Worm (Caenorhabditis elegans): ENCODE data around the gene T28F3.8.

The T28F3.8 gene

DNA sequence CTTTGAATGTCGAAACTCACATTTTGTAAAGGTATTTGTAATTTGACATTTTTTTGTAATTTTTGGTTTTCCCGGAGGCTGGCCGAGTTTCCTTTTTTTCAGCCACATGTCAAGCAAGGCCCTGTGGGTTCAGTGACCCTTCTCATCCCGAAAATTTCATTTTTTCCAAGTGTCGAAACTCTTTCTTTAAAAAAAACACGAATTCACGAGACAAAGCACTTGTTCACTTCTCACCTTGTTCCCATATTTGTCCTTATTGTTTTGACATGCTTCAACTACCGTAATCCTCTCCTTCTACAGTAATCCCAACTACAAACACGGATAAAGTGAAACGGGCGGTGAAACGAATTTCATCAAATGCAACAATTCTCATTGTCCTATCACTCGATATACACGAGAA lies 31.8 kb downstream of the T28F3.8 start, which contains the start of gene lhfp-4:
lhfp-4 (plus strand) TSS at position 301 of the 400 bp plus-strand sequence.
- TF ChIP-seq ztf-11 (tag; optimal IDR thresholded peaks at IDR 0.05) (no peak), efl-1 (optimal IDR thresholded peaks at IDR 0.05) (no peak), efl-1 (GFP tag; optimal IDR thresholded peaks at IDR 0.05 in 1 of 2) (peak in 1 of 2 experiments; percentile 22)

DNA sequence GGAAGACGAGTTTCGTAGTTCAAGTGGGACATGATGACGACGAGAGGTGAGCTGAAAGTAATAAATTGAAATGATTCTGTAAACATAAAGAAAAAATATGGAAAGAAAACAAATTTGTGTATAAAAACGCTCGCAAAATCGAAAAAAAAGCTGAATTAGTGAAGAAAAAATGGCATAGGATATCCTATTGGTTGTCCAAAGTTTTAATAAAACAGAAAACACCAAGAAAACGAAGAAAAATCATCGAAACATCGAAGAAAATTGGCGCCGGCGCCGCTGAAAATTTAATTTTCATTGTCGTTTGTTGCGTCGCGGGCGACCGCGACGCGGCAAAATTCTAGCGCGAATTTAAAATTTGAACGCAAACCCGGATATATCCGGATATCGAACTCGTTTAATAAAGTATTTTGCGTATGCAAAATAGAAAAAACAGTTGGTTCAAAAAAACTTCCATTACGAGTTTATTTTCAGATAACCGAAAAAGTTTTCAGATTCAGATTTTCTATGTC lies 33.5 kb downstream of the T28F3.8 start, which contains the start of gene gln-5:
gln-5 (minus strand) TSS at position 51 of the 509 bp plus-strand sequence.
- TF ChIP-seq lin-13 (GFP tag; optimal IDR thresholded peaks at IDR 0.05) = no peak
- TF ChIP-seq alr-1 (tag; optimal IDR thresholded peaks at IDR 0.05; ENCODE audit: borderline replicate concordance) = no peak
- TF ChIP-seq efl-1 (optimal IDR thresholded peaks at IDR 0.05) = peak in 1 of 2 experiments; percentile 29
- TF ChIP-seq efl-1 (GFP tag; optimal IDR thresholded peaks at IDR 0.05 in 1 of 2) = peak in 1 of 2 experiments; percentile 31
- no peak for TF ChIP-seq mep-1 (tag; optimal IDR thresholded peaks at IDR 0.05)

DNA sequence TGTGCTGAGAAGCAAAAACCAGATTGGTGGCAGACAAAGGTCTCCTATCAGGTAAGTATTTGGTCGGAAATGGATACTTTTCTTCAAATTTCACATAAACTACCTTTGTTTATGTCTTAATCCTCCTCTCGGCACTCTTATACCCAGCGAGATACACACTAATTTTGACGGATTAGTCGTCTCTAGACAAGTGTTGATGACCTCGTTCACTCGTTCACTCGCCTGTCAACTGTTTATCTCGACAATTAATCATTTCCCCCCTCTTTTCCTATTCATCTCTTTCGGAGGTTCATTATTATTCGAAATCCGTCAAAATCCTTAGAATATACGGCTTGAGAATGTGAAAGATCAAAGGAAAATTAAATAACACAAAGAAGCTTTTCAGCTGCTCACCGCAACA lies 37.4 kb downstream of the T28F3.8 start:
- TF ChIP-seq aly-2 (tag; optimal IDR thresholded peaks at IDR 0.05) (no peak), blmp-1 (tag; optimal IDR thresholded peaks at IDR 0.05) (peak; percentile 12)

DNA sequence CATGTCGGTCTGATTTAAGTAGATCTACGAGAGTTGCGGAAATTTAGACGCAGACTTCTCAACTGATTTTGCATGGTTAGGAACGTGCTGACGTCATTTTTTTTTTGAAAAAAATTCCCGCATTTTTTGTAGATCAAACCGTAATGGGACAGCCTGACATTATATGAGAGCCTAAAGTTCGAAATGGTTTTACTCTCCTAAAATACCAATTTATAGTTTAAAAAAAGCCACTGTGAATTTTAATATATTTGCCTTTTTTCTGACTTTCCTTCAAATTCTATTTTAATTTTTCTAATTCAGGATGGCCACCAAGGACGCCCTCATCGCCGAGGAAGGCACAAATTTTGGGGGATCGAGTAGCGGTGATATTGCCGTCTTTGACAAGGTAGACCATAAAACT lies 38.1 kb downstream of the T28F3.8 start, which contains the start of gene atgp-1:
atgp-1 (plus strand) TSS at position 301 of the 400 bp plus-strand sequence.
- no peak for TF ChIP-seq nhr-84 (tag; optimal IDR thresholded peaks at IDR 0.05)
- peak; percentile 63 for TF ChIP-seq nhr-85 (tag)

DNA sequence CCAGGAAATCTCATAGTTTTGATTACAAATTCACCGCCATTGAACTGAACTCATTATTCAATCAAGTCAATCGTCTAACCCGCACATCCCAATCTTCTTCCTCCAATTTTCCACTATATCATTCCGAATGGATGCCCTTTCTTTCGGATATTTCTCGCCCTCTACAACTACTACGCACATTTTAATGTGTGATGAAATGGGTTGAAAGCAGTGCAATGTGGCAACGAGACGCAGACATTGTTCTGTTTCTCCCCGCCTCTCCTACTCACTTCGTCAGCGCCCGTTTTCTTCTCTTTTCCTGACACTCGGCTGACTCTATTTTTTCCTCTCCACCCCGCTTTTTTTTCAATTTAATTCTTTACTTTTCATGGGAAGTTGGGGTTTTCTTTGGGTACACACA lies 38.5 kb downstream of the T28F3.8 start:
- peak; percentile 5 for TF ChIP-seq fos-1 (tag; optimal IDR thresholded peaks at IDR 0.05)
- TF ChIP-seq dpl-1 (GFP tag; optimal IDR thresholded peaks at IDR 0.05) = peak in 1 of 3 experiments; percentile 34
- TF ChIP-seq lin-35 (GFP tag; optimal IDR thresholded peaks at IDR 0.05) = peak; percentile 32 to 39
- peak; percentile 0 to 64 (median 11) for TF ChIP-seq ceh-82 (tag; optimal IDR thresholded peaks at IDR 0.05)
- TF ChIP-seq rnt-1 (tag; optimal IDR thresholded peaks at IDR 0.05) = peak; percentile 37
- peak; percentile 63 for TF ChIP-seq skn-1 (tag; optimal IDR thresholded peaks at IDR 0.05)
- no peak for TF ChIP-seq nhr-76 (tag; optimal IDR thresholded peaks at IDR 0.05)
- peak; percentile 10 for TF ChIP-seq xbp-1 (tag; optimal IDR thresholded peaks at IDR 0.05)
- no peak for TF ChIP-seq unc-62 (GFP tag; optimal IDR thresholded peaks at IDR 0.05)
- peak; percentile 56 for TF ChIP-seq blmp-1 (tag; optimal IDR thresholded peaks at IDR 0.05)
- TF ChIP-seq snu-23 (GFP tag; optimal IDR thresholded peaks at IDR 0.05) = peak; percentile 64
- TF ChIP-seq lsy-2 (tag; optimal IDR thresholded peaks at IDR 0.05) = peak in 1 of 2 experiments; percentile 64
- TF ChIP-seq Y116A8C.19 (tag; optimal IDR thresholded peaks at IDR 0.05; ENCODE audit: borderline replicate concordance) = no peak
- TF ChIP-seq unc-30 (tag; optimal IDR thresholded peaks at IDR 0.05) = no peak
- TF ChIP-seq nhr-20 (tag; optimal IDR thresholded peaks at IDR 0.05) = peak; percentile 1
- peak; percentile 47 to 71 for TF ChIP-seq efl-1 (optimal IDR thresholded peaks at IDR 0.05)
- TF ChIP-seq efl-1 (GFP tag; optimal IDR thresholded peaks at IDR 0.05 in 1 of 2) = peak; percentile 23 to 37
- no peak for TF ChIP-seq nhr-84 (tag; optimal IDR thresholded peaks at IDR 0.05)
- TF ChIP-seq tbx-2 (tag; optimal IDR thresholded peaks at IDR 0.05) = peak; percentile 10
- peak; percentile 81 for TF ChIP-seq lin-14 (GFP tag; optimal IDR thresholded peaks at IDR 0.05)
- peak; percentile 38 for TF ChIP-seq nhr-47 (tag; optimal IDR thresholded peaks at IDR 0.05)
- peak; percentile 21 for TF ChIP-seq nhr-90 (tag; optimal IDR thresholded peaks at IDR 0.05; ENCODE audit: poor library complexity)
- TF ChIP-seq lin-13 (GFP tag; optimal IDR thresholded peaks at IDR 0.05) = no peak
- TF ChIP-seq dsc-1 (tag; optimal IDR thresholded peaks at IDR 0.05) = peak; percentile 10
- peak; percentile 82 for TF ChIP-seq mep-1 (tag; optimal IDR thresholded peaks at IDR 0.05)
- TF ChIP-seq F16B12.6 (tag; optimal IDR thresholded peaks at IDR 0.05) = peak; percentile 21
- no peak for TF ChIP-seq hlh-17 (GFP tag; optimal IDR thresholded peaks at IDR 0.05; ENCODE audit: borderline replicate concordance)
- TF ChIP-seq nhr-71 (tag; optimal IDR thresholded peaks at IDR 0.05) = peak; percentile 53
- peak; percentile 46 for TF ChIP-seq swsn-7 (tag; optimal IDR thresholded peaks at IDR 0.05)
- TF ChIP-seq alr-1 (tag; optimal IDR thresholded peaks at IDR 0.05; ENCODE audit: borderline replicate concordance) = no peak
